Fruit fly (Drosophila melanogaster) whole organism, embryonic: Measurements from ENCODE around the gene Cdc14.

Experiments used
- Ada2b ChIP-seq: fragments of 200-800 bp; sonication (Bioruptor generic); IDR thresholded peaks from 2 replicates; pipeline ENCODE4 v1.3.6; 2022; ENCODE audit warnings: missing biosample characterization, missing genetic modification characterization
- BEAF-32 ChIP-seq: fragments of 200-800 bp; sonication (Bioruptor generic); optimal IDR thresholded peaks from 3 replicates; lab custom pipeline; 2017; ENCODE audit warnings: missing biosample characterization, missing genetic modification characterization, mild to moderate bottlenecking, moderate library complexity, missing genetic modification reagents
- CG10462 ChIP-seq: fragments of 200-800 bp; sonication (Bioruptor generic); optimal IDR thresholded peaks from 2 replicates; lab custom pipeline; 2016; ENCODE audit warnings: missing biosample characterization, missing genetic modification characterization
- CG10565 ChIP-seq: fragments of 200-800 bp; sonication (Bioruptor generic); optimal IDR thresholded peaks from 3 replicates; lab custom pipeline; 2016; ENCODE audit warnings: missing biosample characterization, mild to moderate bottlenecking, missing genetic modification characterization
- CG10654 ChIP-seq: fragments of 200-800 bp; sonication (Bioruptor generic); optimal IDR thresholded peaks from 2 replicates; lab custom pipeline; 2016; ENCODE audit warnings: missing biosample characterization, missing genetic modification characterization
- CG12391 ChIP-seq: fragments of 200-800 bp; sonication (Bioruptor generic); optimal IDR thresholded peaks from 3 replicates; lab custom pipeline; 2018; ENCODE audit warnings: missing biosample characterization, mild to moderate bottlenecking, missing genetic modification characterization, moderate library complexity
- CG13894 ChIP-seq: fragments of 200-800 bp; sonication (Bioruptor generic); optimal IDR thresholded peaks from 3 replicates; lab custom pipeline; 2018; ENCODE audit warnings: missing biosample characterization, mild to moderate bottlenecking, missing genetic modification characterization, moderate library complexity
- CG18619 ChIP-seq: fragments of 200-800 bp; sonication (Bioruptor generic); optimal IDR thresholded peaks from 3 replicates; lab custom pipeline; 2017; ENCODE audit warnings: missing biosample characterization, mild to moderate bottlenecking, missing genetic modification characterization
- CG18764 ChIP-seq: fragments of 200-800 bp; sonication (Bioruptor generic); optimal IDR thresholded peaks from 3 replicates; lab custom pipeline; 2016; ENCODE audit warnings: missing biosample characterization, missing genetic modification characterization
- CG2116 ChIP-seq: fragments of 200-800 bp; sonication (Bioruptor generic); optimal IDR thresholded peaks from 3 replicates; lab custom pipeline; 2018; ENCODE audit warnings: missing biosample characterization, mild to moderate bottlenecking, missing genetic modification characterization
- CG2712 ChIP-seq: fragments of 200-800 bp; optimal IDR thresholded peaks from 3 replicates; lab custom pipeline; 2019; ENCODE audit warnings: missing biosample characterization, mild to moderate bottlenecking, missing genetic modification characterization, moderate library complexity
- CG31224 ChIP-seq: fragments of 200-800 bp; sonication (Bioruptor generic); IDR thresholded peaks from 2 replicates; pipeline ENCODE4 v1.3.6; 2022; ENCODE audit warnings: missing biosample characterization, missing genetic modification characterization
- CG31441 ChIP-seq: fragments of 200-800 bp; sonication (Bioruptor generic); IDR thresholded peaks from 2 replicates; pipeline ENCODE4 v1.3.6; 2022; ENCODE audit warnings: missing biosample characterization, missing genetic modification characterization
- CG32532 ChIP-seq: fragments of 200-800 bp; sonication (Bioruptor generic); IDR thresholded peaks from 2 replicates; pipeline ENCODE4 v1.3.6; 2022; ENCODE audit warnings: missing biosample characterization, missing genetic modification characterization
- CG32767 ChIP-seq: fragments of 200-800 bp; sonication (Bioruptor generic); IDR thresholded peaks from 2 replicates; pipeline ENCODE4 v1.3.6; 2022; ENCODE audit warnings: missing biosample characterization, missing genetic modification characterization
- CG34224 ChIP-seq: fragments of 200-800 bp; sonication (Bioruptor generic); IDR thresholded peaks from 3 replicates; pipeline ENCODE4 v1.3.6; 2022; ENCODE audit warnings: missing biosample characterization, missing genetic modification characterization; ENCODE audit not compliant: partially characterized antibody
- CG4360 ChIP-seq: fragments of 200-800 bp; sonication (Bioruptor generic); IDR thresholded peaks from 2 replicates; pipeline ENCODE4 v1.3.6; 2022; ENCODE audit warnings: missing biosample characterization, missing genetic modification characterization
- CG7745 ChIP-seq: fragments of 200-800 bp; sonication (Bioruptor generic); optimal IDR thresholded peaks from 2 replicates; lab custom pipeline; 2018; ENCODE audit warnings: missing biosample characterization, mild to moderate bottlenecking, missing genetic modification characterization, moderate library complexity
- CG7839 ChIP-seq: fragments of 200-800 bp; sonication (Bioruptor generic); optimal IDR thresholded peaks from 3 replicates; lab custom pipeline; 2018; ENCODE audit warnings: missing biosample characterization, mild to moderate bottlenecking, missing genetic modification characterization, moderate library complexity
- CG8478 ChIP-seq: fragments of >200 bp; optimal IDR thresholded peaks from 2 replicates; lab custom pipeline; 2018
- CG8924 ChIP-seq: fragments of 200-800 bp; optimal IDR thresholded peaks from 3 replicates; lab custom pipeline; 2019; ENCODE audit warnings: missing biosample characterization, mild to moderate bottlenecking, missing genetic modification characterization, moderate library complexity
- Doc2 ChIP-seq: fragments of 200-800 bp; sonication (Bioruptor generic); IDR thresholded peaks from 2 replicates; pipeline ENCODE4 v1.3.6; 2022; ENCODE audit warnings: missing biosample characterization, missing genetic modification characterization
- Drgx ChIP-seq: fragments of 200-800 bp; sonication (Bioruptor generic); IDR thresholded peaks from 2 replicates; pipeline ENCODE4 v1.3.6; 2022; ENCODE audit warnings: missing biosample characterization, missing genetic modification characterization
- HmgD ChIP-seq: fragments of 200-800 bp; sonication (Bioruptor generic); optimal IDR thresholded peaks from 3 replicates; lab custom pipeline; 2016; ENCODE audit warnings: missing biosample characterization, missing genetic modification characterization
- Myb ChIP-seq: fragments of 200-800 bp; sonication (Bioruptor generic); optimal IDR thresholded peaks from 2 replicates; lab custom pipeline; 2016; ENCODE audit warnings: missing biosample characterization, missing genetic modification characterization
- NC2β ChIP-seq: fragments of 200-800 bp; sonication (Bioruptor generic); optimal IDR thresholded peaks from 2 replicates; lab custom pipeline; 2016; ENCODE audit warnings: missing biosample characterization, missing genetic modification characterization
- Pdp1 ChIP-seq, 2 experiments: fragments of 200-800 bp; sonication (Bioruptor generic); optimal IDR thresholded peaks; 3 replicates each; lab custom pipeline; 2016; ENCODE audit warnings: missing biosample characterization in 2 of 2, missing genetic modification characterization in 2 of 2, mild to moderate bottlenecking in 1 of 2, moderate library complexity in 1 of 2
- Ravus ChIP-seq: fragments of 200-800 bp; sonication (Bioruptor generic); IDR thresholded peaks from 2 replicates; pipeline ENCODE4 v1.3.6; 2022; ENCODE audit warnings: missing biosample characterization, missing genetic modification characterization
- Sry-δ ChIP-seq: fragments of 200-800 bp; sonication (Bioruptor generic); optimal IDR thresholded peaks from 2 replicates; lab custom pipeline; 2016; ENCODE audit warnings: missing biosample characterization, missing genetic modification characterization
- Xbp1 ChIP-seq: fragments of 200-800 bp; sonication (Bioruptor generic); optimal IDR thresholded peaks from 3 replicates; lab custom pipeline; 2016; ENCODE audit warnings: missing biosample characterization, mild to moderate bottlenecking, missing genetic modification characterization
- YL-1 ChIP-seq: fragments of 200-800 bp; sonication (Bioruptor generic); optimal IDR thresholded peaks from 3 replicates; lab custom pipeline; 2017; ENCODE audit warnings: missing biosample characterization, mild to moderate bottlenecking, missing genetic modification characterization
- abd-A ChIP-seq: fragments of 200-800 bp; sonication (Bioruptor generic); optimal IDR thresholded peaks from 3 replicates; lab custom pipeline; 2019; ENCODE audit warnings: missing biosample characterization, mild to moderate bottlenecking, missing genetic modification characterization, moderate library complexity
- ac ChIP-seq: fragments of 200-800 bp; sonication (Bioruptor generic); optimal IDR thresholded peaks from 3 replicates; lab custom pipeline; 2017; ENCODE audit warnings: missing biosample characterization, mild to moderate bottlenecking, missing genetic modification characterization
- bbx ChIP-seq: fragments of 200-800 bp; sonication (Bioruptor generic); IDR thresholded peaks from 2 replicates; pipeline ENCODE4 v1.3.6; 2022; ENCODE audit warnings: missing biosample characterization, missing genetic modification characterization; ENCODE audit not compliant: partially characterized antibody
- bowl ChIP-seq: fragments of 200-800 bp; sonication (Bioruptor generic); IDR thresholded peaks from 2 replicates; pipeline ENCODE4 v1.3.6; 2022; ENCODE audit warnings: missing biosample characterization, missing genetic modification characterization
- cas ChIP-seq: fragments of 200-800 bp; sonication (Bioruptor generic); IDR thresholded peaks from 2 replicates; pipeline ENCODE4 v1.3.6; 2022; ENCODE audit warnings: missing biosample characterization, missing genetic modification characterization
- dati ChIP-seq: fragments of 200-800 bp; sonication (Bioruptor generic); IDR thresholded peaks from 2 replicates; pipeline ENCODE4 v1.3.6; 2022; ENCODE audit warnings: missing biosample characterization, missing genetic modification characterization
- dm ChIP-seq: fragments of 200-800 bp; sonication (Bioruptor generic); optimal IDR thresholded peaks from 3 replicates; lab custom pipeline; 2016; ENCODE audit warnings: missing biosample characterization, missing genetic modification characterization
- en ChIP-seq: fragments of 200-800 bp; sonication (Bioruptor generic); optimal IDR thresholded peaks from 2 replicates; lab custom pipeline; 2016; ENCODE audit warnings: missing biosample characterization, missing genetic modification characterization
- gce ChIP-seq: fragments of 200-800 bp; sonication (Bioruptor generic); IDR thresholded peaks from 3 replicates; pipeline ENCODE4 v1.3.6; 2022; ENCODE audit warnings: missing biosample characterization, missing genetic modification characterization
- hkb ChIP-seq, 2 experiments: fragments of 200-800 bp in 1 of 2; fragments of >200 bp in 1 of 2; sonication (Bioruptor generic) in 1 of 2; IDR thresholded peaks in 1 of 2; optimal IDR thresholded peaks in 1 of 2; 2 replicates each; pipeline versions ENCODE4 v1.3.6 to Lab custom; 2017 to 2022; ENCODE audit warnings: missing biosample characterization in 1 of 2, missing genetic modification characterization in 1 of 2
- ind ChIP-seq: fragments of 200-800 bp; sonication (Bioruptor generic); optimal IDR thresholded peaks from 3 replicates; lab custom pipeline; 2016; ENCODE audit warnings: missing biosample characterization, missing genetic modification characterization
- lmd ChIP-seq: fragments of 200-800 bp; sonication (Bioruptor generic); IDR thresholded peaks from 2 replicates; pipeline ENCODE4 v1.3.6; 2022; ENCODE audit warnings: missing biosample characterization, missing genetic modification characterization
- sens ChIP-seq: fragments of 200-800 bp; sonication (Bioruptor generic); peaks from one replicate; lab custom pipeline; 2016; ENCODE audit warnings: missing biosample characterization, missing genetic modification characterization
- sens-2 ChIP-seq: fragments of 200-800 bp; sonication (Bioruptor generic); IDR thresholded peaks from 2 replicates; pipeline ENCODE4 v1.3.6; 2022; ENCODE audit warnings: missing biosample characterization, missing genetic modification characterization
- so ChIP-seq: fragments of 200-800 bp; sonication (Bioruptor generic); IDR thresholded peaks from 3 replicates; pipeline ENCODE4 v1.3.6; 2022; ENCODE audit warnings: missing biosample characterization, missing genetic modification characterization
- ssp ChIP-seq: fragments of 200-800 bp; sonication (Bioruptor generic); IDR thresholded peaks from 2 replicates; pipeline ENCODE4 v1.3.6; 2022; ENCODE audit warnings: missing biosample characterization, missing genetic modification characterization
- unc-4 ChIP-seq: fragments of 200-800 bp; sonication (Bioruptor generic); IDR thresholded peaks from 2 replicates; pipeline ENCODE4 v1.3.6; 2022; ENCODE audit warnings: missing biosample characterization, missing genetic modification characterization; ENCODE audit not compliant: partially characterized antibody
- vvl ChIP-seq: fragments of 200-800 bp; sonication (Bioruptor generic); IDR thresholded peaks from 2 replicates; pipeline ENCODE4 v1.3.6; 2022; ENCODE audit warnings: missing biosample characterization, missing genetic modification characterization
- wor ChIP-seq: fragments of 200-800 bp; sonication (Bioruptor generic); IDR thresholded peaks from 2 replicates; pipeline ENCODE4 v1.3.6; 2022; ENCODE audit warnings: missing biosample characterization, missing genetic modification characterization

The Cdc14 gene

DNA sequence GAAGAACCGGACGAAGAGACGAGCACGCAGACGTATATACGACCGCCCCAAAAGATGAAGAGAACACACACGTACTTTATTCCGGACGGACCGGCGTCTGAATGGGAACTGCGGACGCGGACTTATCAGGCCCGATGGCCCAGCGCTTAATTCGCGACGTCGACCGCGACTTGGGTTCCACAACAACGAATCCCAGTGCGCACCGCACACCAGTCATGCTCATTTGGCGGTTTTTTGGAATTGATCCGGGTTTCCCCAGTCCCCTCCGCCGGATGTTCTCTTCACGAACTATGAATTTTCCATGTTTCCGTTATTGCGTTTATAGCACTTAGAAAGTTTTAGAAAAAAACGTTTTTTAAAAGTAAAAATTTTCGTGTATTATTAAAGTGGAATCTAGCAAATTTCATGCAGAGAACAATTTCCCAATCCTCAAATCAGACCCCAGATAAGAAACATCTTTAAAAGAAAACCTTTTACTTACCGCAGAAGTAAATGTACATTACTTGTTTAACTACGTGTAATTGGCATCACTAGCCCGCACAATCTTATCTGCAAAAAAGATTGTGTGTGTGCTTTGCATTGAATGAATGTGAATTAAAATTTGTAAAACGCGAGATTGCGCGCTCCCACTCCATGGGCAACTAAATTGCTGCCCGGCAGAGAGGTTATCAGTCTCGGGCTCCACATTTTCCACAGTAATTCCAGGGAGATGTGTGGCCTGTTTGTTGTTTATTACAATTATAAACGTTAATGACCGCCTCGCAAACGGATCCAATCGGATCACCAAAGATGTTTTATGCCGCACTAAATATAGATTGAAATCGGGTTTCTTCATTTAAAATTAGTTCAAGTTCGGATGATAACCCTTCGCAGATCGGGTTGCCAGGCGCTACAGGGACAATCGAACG is 19.8 kb downstream of the Cdc14 start, which contains the start of gene CG7149 (continued):
- TF ChIP-seq BEAF-32 (GFP tag; lab: Kevin White, UChicago) (no peak), ac (GFP tag; lab: Kevin White, UChicago) (no peak), bbx (GFP tag; lab: Robert Waterston, UW) (peak; percentile 37; the same call in 1 of the 2 replicates), Doc2 (GFP tag; lab: Robert Waterston, UW) (no peak), CG10462 (GFP tag; lab: Kevin White, UChicago) (no peak), ssp (no peak), CG31224 (GFP tag; lab: Robert Waterston, UW) (no peak), en (GFP tag; lab: Kevin White, UChicago) (no peak), CG10654 (GFP tag; lab: Kevin White, UChicago) (no peak), Sry-δ (GFP tag; lab: Kevin White, UChicago) (no peak), CG12391 (tag; lab: Kevin White, UChicago) (no peak), Pdp1 (GFP tag; optimal IDR thresholded peaks at IDR 0.05; lab: Kevin White, UChicago) (peak in 1 of 2 experiments; percentile 23), CG7745 (tag; lab: Kevin White, UChicago) (no peak), Myb (no peak), CG31441 (GFP tag; lab: Robert Waterston, UW) (no peak), CG18764 (GFP tag; lab: Kevin White, UChicago) (no peak), gce (GFP tag; lab: Robert Waterston, UW) (0 out of 3 replicates have a peak, but pooled peaks have one; percentile 26), CG7839 (peak; percentile 8), CG34224 (GFP tag; lab: Robert Waterston, UW) (no peak), CG32767 (GFP tag; lab: Robert Waterston, UW) (no peak), dm (GFP tag; lab: Kevin White, UChicago) (no peak), wor (GFP tag; lab: Robert Waterston, UW) (no peak), vvl (GFP tag; lab: Robert Waterston, UW) (no peak), CG10565 (GFP tag; lab: Kevin White, UChicago) (no peak), CG13894 (tag; lab: Kevin White, UChicago) (no peak), CG2116 (GFP tag; lab: Kevin White, UChicago) (peak; percentile 2), Drgx (GFP tag; lab: Robert Waterston, UW) (no peak), CG18619 (GFP tag; lab: Kevin White, UChicago) (no peak), Ada2b (GFP tag; lab: Robert Waterston, UW) (no peak), dati (no peak), unc-4 (GFP tag; lab: Robert Waterston, UW) (no peak), sens (peak; percentile 50), CG8478 (lab: Kevin White, UChicago) (no peak), bowl (GFP tag; lab: Robert Waterston, UW) (no peak), so (GFP tag; lab: Robert Waterston, UW) (no peak), CG32532 (GFP tag; lab: Robert Waterston, UW) (no peak), CG2712 (tag; lab: Kevin White, UChicago) (peak; percentile 2), abd-A (tag; lab: Kevin White, UChicago) (no peak), Xbp1 (GFP tag; lab: Kevin White, UChicago) (peak; percentile 41), lmd (no peak), sens-2 (no peak), Ravus (GFP tag; lab: Robert Waterston, UW) (no peak), HmgD (GFP tag; lab: Kevin White, UChicago) (no peak), cas (GFP tag; lab: Robert Waterston, UW) (no peak), NC2β (no peak), ind (GFP tag; lab: Kevin White, UChicago) (no peak), CG4360 (GFP tag; lab: Robert Waterston, UW) (no peak), YL-1 (GFP tag; lab: Kevin White, UChicago) (no peak), hkb (optimal IDR thresholded peaks at IDR 0.05; lab: Kevin White, UChicago) (no peak), hkb (GFP tag; IDR thresholded peaks at IDR 0.05; lab: Robert Waterston, UW) (peak; percentile 6; the same call in 1 of the 2 replicates), CG8924 (tag; lab: Kevin White, UChicago) (peak; percentile 19)
